Fruit fly (Drosophila melanogaster): ENCODE results near the gene lmd.

dm6 chr3R:22998623-22999179 is 27.8 kb downstream of the lmd start:
- TF ChIP-seq CG34367 (tag; optimal IDR thresholded peaks at IDR 0.05) (no peak), CG4496 (GFP tag; IDR thresholded peaks at IDR 0.05) (no peak), CG8301 (tag; optimal IDR thresholded peaks at IDR 0.05) (no peak), CG17806 (tag; optimal IDR thresholded peaks at IDR 0.05) (no peak)

All from whole organism, pupa.